Worm (Caenorhabditis elegans): ENCODE data around the gene taap-1.

taap-1 gene

DNA sequence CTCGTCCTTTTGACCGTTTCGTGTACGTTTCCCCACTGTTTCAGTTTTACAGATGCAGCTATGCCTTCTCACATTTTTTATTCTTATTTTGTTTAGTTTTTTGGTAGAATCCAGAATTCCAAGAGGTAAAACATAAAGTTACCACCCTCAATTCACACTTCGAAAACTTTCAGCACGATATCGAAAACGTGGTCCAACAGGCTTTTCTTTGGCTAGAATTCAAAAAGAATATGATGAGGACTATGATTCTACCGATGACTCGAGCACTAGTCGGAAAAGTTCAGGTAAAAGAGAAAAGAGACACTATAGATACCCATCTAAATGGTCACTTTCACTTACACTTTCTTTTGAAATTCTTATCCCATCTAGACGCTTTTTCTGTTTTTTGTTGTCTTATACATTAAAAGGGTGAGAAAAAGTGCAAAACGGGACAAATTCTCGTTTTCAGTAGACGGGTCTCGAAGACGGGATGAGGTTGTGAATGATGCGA is 10.6 kb upstream of the taap-1 start, which contains the start of gene M05D6.9:
Gene M05D6.9 (plus strand): TSS at position 51 of the 490 bp plus-strand sequence.
- no peak for TF ChIP-seq T26A5.8 (tag; optimal IDR thresholded peaks at IDR 0.05)
- no peak for TF ChIP-seq F55B11.4 (tag; optimal IDR thresholded peaks at IDR 0.05; ENCODE audit: borderline replicate concordance, insufficient read depth)
- no peak for TF ChIP-seq bed-2 (GFP tag; IDR thresholded peaks at IDR 0.05)
- TF ChIP-seq nfyb-1 (GFP tag; IDR thresholded peaks at IDR 0.05), result no peak
- no peak for TF ChIP-seq dox-1 (GFP tag; IDR thresholded peaks at IDR 0.05)
- TF ChIP-seq ceh-58 (GFP tag; IDR thresholded peaks at IDR 0.05), result no peak
- no peak for TF ChIP-seq ekl-4 (GFP tag; IDR thresholded peaks at IDR 0.05)
- TF ChIP-seq B0261.1 (tag; optimal IDR thresholded peaks at IDR 0.05), result no peak
- no peak for TF ChIP-seq ceh-91 (GFP tag; IDR thresholded peaks at IDR 0.05)
- TF ChIP-seq ztf-25 (GFP tag; IDR thresholded peaks at IDR 0.05), result no peak
- no peak for TF ChIP-seq ztf-22 (GFP tag; optimal IDR thresholded peaks at IDR 0.05)

DNA sequence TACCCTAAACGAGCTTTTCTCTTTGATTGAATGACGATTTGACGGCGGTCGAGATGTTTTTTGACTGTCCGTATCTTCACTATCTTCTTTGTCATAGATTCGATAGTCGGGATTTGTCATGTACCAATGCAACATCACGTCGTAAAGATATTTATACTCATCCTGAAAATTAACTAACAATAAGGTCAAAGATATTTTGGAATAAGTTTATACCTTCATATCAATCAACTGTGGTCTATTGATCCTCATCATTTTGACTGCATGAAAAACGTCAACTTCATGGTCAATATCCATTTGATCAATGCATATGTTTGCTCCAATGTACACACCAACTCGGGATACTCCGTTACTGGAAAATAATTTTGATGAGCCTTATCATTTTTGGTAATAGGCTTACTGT is 4.5 kb upstream of the taap-1 start:
- TF ChIP-seq F33H1.4 (GFP tag; IDR thresholded peaks at IDR 0.05), result no peak
- TF ChIP-seq chd-7 (tag; optimal IDR thresholded peaks at IDR 0.05), result no peak
- TF ChIP-seq let-526 (GFP tag; IDR thresholded peaks at IDR 0.05), result no peak
- no peak for TF ChIP-seq dpl-1 (GFP tag; optimal IDR thresholded peaks at IDR 0.05)
- no peak for TF ChIP-seq rpc-1 (optimal IDR thresholded peaks at IDR 0.05)
- no peak for TF ChIP-seq rpc-1 (tag; optimal IDR thresholded peaks at IDR 0.05)
- TF ChIP-seq K12H6.12 (tag; optimal IDR thresholded peaks at IDR 0.05), result no peak
- no peak for TF ChIP-seq Y79H2A.3 (GFP tag; conservative IDR thresholded peaks at IDR 0.05)
- no peak for TF ChIP-seq nhr-120 (GFP tag; IDR thresholded peaks at IDR 0.05)

DNA sequence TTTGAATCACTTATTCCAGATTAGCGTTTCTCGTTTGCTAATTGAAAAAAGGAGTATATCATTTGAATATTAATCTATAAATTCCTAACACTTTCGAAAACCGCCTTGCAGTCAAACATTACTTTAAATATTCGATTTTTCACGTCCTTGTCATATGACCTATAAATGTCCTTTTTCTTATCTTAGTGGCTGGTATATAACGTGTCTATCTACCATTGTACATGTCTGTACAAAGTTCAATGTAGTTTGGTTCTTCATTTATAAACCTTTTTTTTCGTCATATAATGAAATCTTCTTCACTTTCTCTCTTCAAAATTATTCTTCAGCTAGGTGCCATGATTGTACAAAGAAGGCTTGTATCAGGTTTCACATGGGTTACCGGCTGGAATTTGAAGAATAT is 1.9 kb upstream of the taap-1 start, which contains the start of gene gbh-2:
Gene gbh-2 (plus strand): TSS at position 277 of the 400 bp plus-strand sequence.
- TF ChIP-seq aptf-3 (GFP tag; IDR thresholded peaks at IDR 0.05), result no peak
- no peak for TF ChIP-seq Y95B8A.8 (GFP tag; IDR thresholded peaks at IDR 0.05)
- TF ChIP-seq zfh-2 (GFP tag; conservative IDR thresholded peaks at IDR 0.05), result no peak
- TF ChIP-seq ets-4 (GFP tag; optimal IDR thresholded peaks at IDR 0.05), result no peak
- no peak for TF ChIP-seq hmg-20 (GFP tag; IDR thresholded peaks at IDR 0.05)
- peak; percentile 14 for TF ChIP-seq lin-40 (tag; optimal IDR thresholded peaks at IDR 0.05)
- TF ChIP-seq B0261.1 (tag; optimal IDR thresholded peaks at IDR 0.05), result no peak
- TF ChIP-seq ZK185.1 (tag; optimal IDR thresholded peaks at IDR 0.05; ENCODE audit: poor library complexity, severe bottlenecking), result no peak
- no peak for TF ChIP-seq B0336.3 (GFP tag; IDR thresholded peaks at IDR 0.05)
- no peak for TF ChIP-seq lag-1 (GFP tag; IDR thresholded peaks at IDR 0.05)
- no peak for TF ChIP-seq ztf-22 (GFP tag; optimal IDR thresholded peaks at IDR 0.05)
- TF ChIP-seq cebp-1 (GFP tag; IDR thresholded peaks at IDR 0.05), result no peak
- TF ChIP-seq cebp-1 (tag; optimal IDR thresholded peaks at IDR 0.05), result peak; percentile 42
- TF ChIP-seq tbp1 (GFP tag; optimal IDR thresholded peaks at IDR 0.05), result peak; percentile 41
- no peak for TF ChIP-seq hrde-1 (tag; optimal IDR thresholded peaks at IDR 0.05; ENCODE audit: borderline replicate concordance)
- peak; percentile 7 for TF ChIP-seq tlf-1 (GFP tag; optimal IDR thresholded peaks at IDR 0.05)
- no peak for TF ChIP-seq attf-6 (GFP tag; IDR thresholded peaks at IDR 0.05)
- no peak for TF ChIP-seq madf-8 (GFP tag; conservative IDR thresholded peaks at IDR 0.05)
- no peak for TF ChIP-seq die-1 (tag; optimal IDR thresholded peaks at IDR 0.05)
- no peak for TF ChIP-seq hlh-12 (tag; optimal IDR thresholded peaks at IDR 0.05)
- TF ChIP-seq F39B2.1 (GFP tag; IDR thresholded peaks at IDR 0.05), result no peak
- peak in 1 of 2 experiments; percentile 38 for TF ChIP-seq let-607 (tag; optimal IDR thresholded peaks at IDR 0.05)
- peak; percentile 25 for TF ChIP-seq madf-10 (tag; optimal IDR thresholded peaks at IDR 0.05)
- TF ChIP-seq C17E4.6 (GFP tag; IDR thresholded peaks at IDR 0.05), result no peak
- TF ChIP-seq atf-7 (tag; optimal IDR thresholded peaks at IDR 0.05), result peak; percentile 27
- no peak for TF ChIP-seq unc-62 (GFP tag; optimal IDR thresholded peaks at IDR 0.05)
- TF ChIP-seq pha-4 (tag; optimal IDR thresholded peaks at IDR 0.05), result no peak
- peak; percentile 57 for TF ChIP-seq nhr-80 (tag; optimal IDR thresholded peaks at IDR 0.05)
- no peak for TF ChIP-seq hlh-26 (GFP tag; conservative IDR thresholded peaks at IDR 0.05)
- TF ChIP-seq B0019.2 (GFP tag; conservative IDR thresholded peaks at IDR 0.05), result no peak
